Worm (Caenorhabditis elegans): Measurements from ENCODE around the gene Y38F1A.1.

DNA sequence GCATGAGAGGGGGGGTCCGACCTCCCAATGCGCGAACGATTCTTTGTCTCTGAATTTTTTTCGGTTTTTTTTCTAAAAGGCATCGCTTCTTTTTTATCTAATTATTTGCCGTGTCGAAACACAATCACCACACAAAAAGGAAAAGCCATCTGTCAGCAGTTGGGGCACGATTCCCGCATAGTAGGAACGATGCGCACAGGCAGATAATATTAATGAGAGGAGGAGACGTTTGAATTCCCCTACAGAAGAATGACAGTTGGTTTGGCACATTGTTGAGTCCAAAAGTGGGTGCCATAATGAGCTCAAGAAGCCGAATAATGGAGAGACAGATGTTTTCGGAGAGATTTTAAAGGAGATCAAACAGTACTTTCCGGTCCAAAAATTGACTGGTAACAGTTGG, 30.1 kb upstream of the Y38F1A.1 start:
- TF ChIP-seq ztf-29 (GFP tag; IDR thresholded peaks at IDR 0.05): no peak
- no peak for TF ChIP-seq flt-1 (GFP tag; IDR thresholded peaks at IDR 0.05)
- no peak for TF ChIP-seq ztf-23 (GFP tag; IDR thresholded peaks at IDR 0.05)
- TF ChIP-seq klf-2 (GFP tag; conservative IDR thresholded peaks at IDR 0.05): no peak

Data from whole organism, midembryonic.